Fruit fly (Drosophila melanogaster): ENCODE measurements around the gene CG15760.

CG15760 gene

dm6 chrX:13634254-13634999 lies 35.1 kb upstream of the CG15760 start (continued):
- TF ChIP-seq unpg (GFP tag; optimal IDR thresholded peaks at IDR 0.05): no peak
- TF ChIP-seq h (optimal IDR thresholded peaks at IDR 0.05): no peak
- no peak for TF ChIP-seq Hr78 (GFP tag; optimal IDR thresholded peaks at IDR 0.05)
- TF ChIP-seq CG4707 (GFP tag; optimal IDR thresholded peaks at IDR 0.05): peak; percentile 15
- TF ChIP-seq ato (GFP tag; IDR thresholded peaks at IDR 0.05; ENCODE audit: partially characterized antibody): no peak
- no peak for TF ChIP-seq p53 (GFP tag; optimal IDR thresholded peaks at IDR 0.05)
- TF ChIP-seq CG12769 (tag; optimal IDR thresholded peaks at IDR 0.05): peak; percentile 50
- no peak for TF ChIP-seq CG2199 (GFP tag; IDR thresholded peaks at IDR 0.05)
- peak; percentile 57 for TF ChIP-seq CG12659 (GFP tag; optimal IDR thresholded peaks at IDR 0.05)
- peak; percentile 10 for TF ChIP-seq Max (GFP tag; optimal IDR thresholded peaks at IDR 0.05)
- TF ChIP-seq cwo (GFP tag; optimal IDR thresholded peaks at IDR 0.05): no peak
- no peak for TF ChIP-seq tna (GFP tag; IDR thresholded peaks at IDR 0.05; ENCODE audit: partially characterized antibody)
- TF ChIP-seq CrebB (tag; optimal IDR thresholded peaks at IDR 0.05): peak; percentile 33
- TF ChIP-seq tio (GFP tag; optimal IDR thresholded peaks at IDR 0.05): no peak
- TF ChIP-seq otp (GFP tag; IDR thresholded peaks at IDR 0.05): peak; percentile 44; the same call in 1 of the 3 replicates
- TF ChIP-seq CG33557 (GFP tag; optimal IDR thresholded peaks at IDR 0.05): peak; percentile 3
- TF ChIP-seq CG14860 (GFP tag; IDR thresholded peaks at IDR 0.05; ENCODE audit: partially characterized antibody): no peak
- no peak for TF ChIP-seq ems (GFP tag; optimal IDR thresholded peaks at IDR 0.05)
- no peak for TF ChIP-seq Atf-2 (GFP tag; optimal IDR thresholded peaks at IDR 0.05)
- no peak for TF ChIP-seq pzg (GFP tag; optimal IDR thresholded peaks at IDR 0.05)
- TF ChIP-seq Sox102F (GFP tag; optimal IDR thresholded peaks at IDR 0.05): peak; percentile 21
- no peak for TF ChIP-seq Spps (tag; optimal IDR thresholded peaks at IDR 0.05)
- no peak for TF ChIP-seq CG11695 (GFP tag; IDR thresholded peaks at IDR 0.05)
- no peak for TF ChIP-seq nom (GFP tag; optimal IDR thresholded peaks at IDR 0.05)
- no peak; the same call in 2 of the 3 replicates for TF ChIP-seq Aef1 (GFP tag; IDR thresholded peaks at IDR 0.05)
- no peak for TF ChIP-seq Doc3 (GFP tag; IDR thresholded peaks at IDR 0.05; ENCODE audit: partially characterized antibody)
- TF ChIP-seq pros (GFP tag; optimal IDR thresholded peaks at IDR 0.05): no peak
- TF ChIP-seq hbn (GFP tag; IDR thresholded peaks at IDR 0.05; ENCODE audit: partially characterized antibody): no peak
- TF ChIP-seq Nf-YC (tag; optimal IDR thresholded peaks at IDR 0.05): peak; percentile 42
- no peak for TF ChIP-seq Kr (GFP tag; optimal IDR thresholded peaks at IDR 0.05)
- no peak for TF ChIP-seq CG4282 (GFP tag; optimal IDR thresholded peaks at IDR 0.05)
- no peak for TF ChIP-seq CG6654 (GFP tag; optimal IDR thresholded peaks at IDR 0.05)
- no peak for TF ChIP-seq cad (GFP tag; optimal IDR thresholded peaks at IDR 0.05)
- no peak for TF ChIP-seq Sin3A (optimal IDR thresholded peaks at IDR 0.05)
- peak; percentile 27; the same call in 1 of the 2 replicates for TF ChIP-seq HLH3B (GFP tag; IDR thresholded peaks at IDR 0.05)
- TF ChIP-seq stwl (tag; optimal IDR thresholded peaks at IDR 0.05): no peak
- peak; percentile 35 for TF ChIP-seq CG6683 (GFP tag; optimal IDR thresholded peaks at IDR 0.05)
- TF ChIP-seq ttk (GFP tag; IDR thresholded peaks at IDR 0.05): no peak
- TF ChIP-seq en (GFP tag; optimal IDR thresholded peaks at IDR 0.05): no peak
- TF ChIP-seq pan (optimal IDR thresholded peaks at IDR 0.05): no peak
- no peak for TF ChIP-seq pan (GFP tag; optimal IDR thresholded peaks at IDR 0.05 in 1 of 2, IDR thresholded peaks at IDR 0.05 in 1 of 2)
- no peak for TF ChIP-seq Scr (GFP tag; IDR thresholded peaks at IDR 0.05; ENCODE audit: partially characterized antibody)
- TF ChIP-seq CG1024 (GFP tag; IDR thresholded peaks at IDR 0.05): no peak; the same call in 1 of the 2 replicates
- TF ChIP-seq CG14965 (GFP tag; optimal IDR thresholded peaks at IDR 0.05; ENCODE audit: borderline replicate concordance): no peak
- no peak for TF ChIP-seq Lpt (GFP tag; optimal IDR thresholded peaks at IDR 0.05)
- no peak for TF ChIP-seq yki (optimal IDR thresholded peaks at IDR 0.05)
- TF ChIP-seq CG6272 (GFP tag; IDR thresholded peaks at IDR 0.05): no peak
- TF ChIP-seq CG14710 (tag; optimal IDR thresholded peaks at IDR 0.05): no peak
- peak; percentile 24 for TF ChIP-seq Nf-YB (GFP tag; optimal IDR thresholded peaks at IDR 0.05)
- TF ChIP-seq Dbx (GFP tag; IDR thresholded peaks at IDR 0.05): 0 out of 3 replicates have a peak, but pooled peaks have one; percentile 49
